Fruit fly (Drosophila melanogaster) whole organism, embryonic: ENCODE measurements around the gene ppk20.
A peak's percentile ranks its signal among the peaks of the same experiment; 100 is the strongest.

Experiments
- Adf1 ChIP-seq: fragments of 200-800 bp; sonication (Bioruptor generic); IDR thresholded peaks from 2 replicates; pipeline ENCODE4 v1.3.6; 2022; ENCODE audit warnings: missing biosample characterization, missing genetic modification characterization
- CG10321 ChIP-seq: fragments of 200-800 bp; sonication (Bioruptor generic); IDR thresholded peaks from 2 replicates; pipeline ENCODE4 v1.3.6; 2022; ENCODE audit warnings: missing biosample characterization, missing genetic modification characterization
- CG11093 ChIP-seq: fragments of 200-800 bp; sonication (Bioruptor generic); IDR thresholded peaks from 3 replicates; pipeline ENCODE4 v1.3.6; 2022; ENCODE audit warnings: missing biosample characterization, missing genetic modification characterization
- CG11247 ChIP-seq: fragments of 200-800 bp; sonication (Bioruptor generic); IDR thresholded peaks from 2 replicates; pipeline ENCODE4 v1.3.6; 2022; ENCODE audit warnings: missing biosample characterization, missing genetic modification characterization
- CG12104 ChIP-seq: fragments of 200-800 bp; sonication (Bioruptor generic); optimal IDR thresholded peaks from 3 replicates; lab custom pipeline; 2016; ENCODE audit warnings: missing biosample characterization, missing genetic modification characterization
- CG15479 ChIP-seq: fragments of 200-800 bp; sonication (Bioruptor generic); optimal IDR thresholded peaks from 3 replicates; lab custom pipeline; 2019; ENCODE audit warnings: missing biosample characterization, mild to moderate bottlenecking, missing genetic modification characterization, moderate library complexity
- CG1602 ChIP-seq: fragments of 200-800 bp; sonication (Bioruptor generic); optimal IDR thresholded peaks from 3 replicates; lab custom pipeline; 2016; ENCODE audit warnings: missing biosample characterization, missing genetic modification characterization
- CG16813 ChIP-seq: fragments of 200-800 bp; sonication (Bioruptor generic); IDR thresholded peaks from 3 replicates; pipeline ENCODE4 v1.3.6; 2022; ENCODE audit warnings: missing biosample characterization, missing genetic modification characterization; ENCODE audit not compliant: partially characterized antibody
- CG17802 ChIP-seq: fragments of 200-800 bp; sonication (Bioruptor generic); optimal IDR thresholded peaks from 2 replicates; lab custom pipeline; 2018; ENCODE audit warnings: missing biosample characterization, mild to moderate bottlenecking, missing genetic modification characterization, moderate library complexity
- CG18011 ChIP-seq: fragments of 200-800 bp; sonication (Bioruptor generic); optimal IDR thresholded peaks from 2 replicates; lab custom pipeline; 2017; ENCODE audit warnings: missing biosample characterization, missing genetic modification characterization, mild to moderate bottlenecking, moderate library complexity, missing genotype
- CG1832 ChIP-seq: fragments of 200-800 bp; sonication (Bioruptor generic); optimal IDR thresholded peaks from 2 replicates; lab custom pipeline; 2017; ENCODE audit warnings: missing biosample characterization, mild to moderate bottlenecking, missing genetic modification characterization, inconsistent platforms
- CG2129 ChIP-seq: fragments of 200-800 bp; sonication (Bioruptor generic); IDR thresholded peaks from 2 replicates; pipeline ENCODE4 v1.3.6; 2022; ENCODE audit warnings: missing biosample characterization, missing genetic modification characterization; ENCODE audit not compliant: partially characterized antibody
- CG33557 ChIP-seq: fragments of 200-800 bp; sonication (Bioruptor generic); optimal IDR thresholded peaks from 2 replicates; lab custom pipeline; 2019; ENCODE audit warnings: missing biosample characterization, mild to moderate bottlenecking, missing genetic modification characterization, moderate library complexity
- CG34376 ChIP-seq: fragments of 200-800 bp; sonication (Bioruptor generic); optimal IDR thresholded peaks from 2 replicates; lab custom pipeline; 2018; ENCODE audit warnings: missing biosample characterization, mild to moderate bottlenecking, missing genetic modification characterization
- CG7357 ChIP-seq: fragments of 200-800 bp; sonication (Bioruptor generic); IDR thresholded peaks from 3 replicates; pipeline ENCODE4 v1.3.6; 2022; ENCODE audit warnings: missing biosample characterization, missing genetic modification characterization
- CG7372 ChIP-seq: fragments of 200-800 bp; sonication (Bioruptor generic); IDR thresholded peaks from 2 replicates; pipeline ENCODE4 v1.3.6; 2022; ENCODE audit warnings: missing biosample characterization, missing genetic modification characterization
- Chrac-16 ChIP-seq: fragments of 200-800 bp; sonication (Bioruptor generic); optimal IDR thresholded peaks from 3 replicates; lab custom pipeline; 2016; ENCODE audit warnings: missing biosample characterization, missing genetic modification characterization
- CoRest ChIP-seq: fragments of 200-800 bp; sonication (Bioruptor generic); optimal IDR thresholded peaks from 3 replicates; lab custom pipeline; 2018; ENCODE audit warnings: missing biosample characterization, mild to moderate bottlenecking, missing genetic modification characterization, moderate library complexity
- D ChIP-seq, 2 experiments: fragments of 200-800 bp in 1 of 2; fragments of >200 bp in 1 of 2; sonication (Bioruptor generic) in 1 of 2; optimal IDR thresholded peaks; 2 replicates in 1 of 2; 3 replicates in 1 of 2; lab custom pipeline; 2017; ENCODE audit warnings: mild to moderate bottlenecking in 1 of 2, missing biosample characterization in 1 of 2, missing genetic modification characterization in 1 of 2, missing genetic modification reagents in 1 of 2
- Dll ChIP-seq: fragments of 200-800 bp; sonication (Bioruptor generic); IDR thresholded peaks from 4 replicates; pipeline ENCODE4 v1.3.6; 2022; ENCODE audit warnings: missing biosample characterization, missing genetic modification characterization; ENCODE audit not compliant: partially characterized antibody
- Elba2 ChIP-seq: fragments of 200-800 bp; sonication (Bioruptor generic); optimal IDR thresholded peaks from 3 replicates; lab custom pipeline; 2016; ENCODE audit warnings: missing biosample characterization, missing genetic modification characterization
- Ets97D ChIP-seq: fragments of 200-800 bp; sonication (Bioruptor generic); optimal IDR thresholded peaks from 3 replicates; lab custom pipeline; 2016; ENCODE audit warnings: missing biosample characterization, missing genetic modification characterization
- Med ChIP-seq: fragments of 200-800 bp; sonication (Bioruptor generic); peaks from one replicate; lab custom pipeline; 2016; ENCODE audit warnings: missing biosample characterization, missing genetic modification characterization, mild to moderate bottlenecking, inconsistent platforms, moderate library complexity
- Nf-YA ChIP-seq: fragments of 200-800 bp; sonication (Bioruptor generic); IDR thresholded peaks from 2 replicates; pipeline ENCODE4 v1.3.6; 2022; ENCODE audit warnings: missing biosample characterization, missing genetic modification characterization
- Nf-YB ChIP-seq: fragments of 200-800 bp; sonication (Bioruptor generic); optimal IDR thresholded peaks from 3 replicates; lab custom pipeline; 2019; ENCODE audit warnings: missing biosample characterization, mild to moderate bottlenecking, missing genetic modification characterization, moderate library complexity
- Nf-YC ChIP-seq: fragments of 200-800 bp; optimal IDR thresholded peaks from 3 replicates; lab custom pipeline; 2019; ENCODE audit warnings: missing biosample characterization, mild to moderate bottlenecking, missing genetic modification characterization, moderate library complexity
- Oaz ChIP-seq: fragments of 200-800 bp; sonication (Bioruptor generic); IDR thresholded peaks from 2 replicates; pipeline ENCODE4 v1.3.6; 2022; ENCODE audit warnings: missing biosample characterization, missing genetic modification characterization
- Sox100B ChIP-seq: fragments of 200-800 bp; sonication (Bioruptor generic); optimal IDR thresholded peaks from 3 replicates; lab custom pipeline; 2018; ENCODE audit warnings: missing biosample characterization, mild to moderate bottlenecking, missing genetic modification characterization
- bbx ChIP-seq: fragments of 200-800 bp; sonication (Bioruptor generic); IDR thresholded peaks from 2 replicates; pipeline ENCODE4 v1.3.6; 2022; ENCODE audit warnings: missing biosample characterization, missing genetic modification characterization; ENCODE audit not compliant: partially characterized antibody
- cas ChIP-seq: fragments of 200-800 bp; sonication (Bioruptor generic); IDR thresholded peaks from 2 replicates; pipeline ENCODE4 v1.3.6; 2022; ENCODE audit warnings: missing biosample characterization, missing genetic modification characterization
- cg ChIP-seq: fragments of 200-800 bp; sonication (Bioruptor generic); optimal IDR thresholded peaks from 3 replicates; lab custom pipeline; 2019; ENCODE audit warnings: missing biosample characterization, mild to moderate bottlenecking, missing genetic modification characterization, moderate library complexity
- chinmo ChIP-seq: fragments of 200-800 bp; sonication (Bioruptor generic); IDR thresholded peaks from 4 replicates; pipeline ENCODE4 v1.3.6; 2022; ENCODE audit warnings: missing biosample characterization, missing genetic modification characterization; ENCODE audit not compliant: partially characterized antibody
- dmrt99B ChIP-seq: fragments of 200-800 bp; sonication (Bioruptor generic); optimal IDR thresholded peaks from 2 replicates; lab custom pipeline; 2018; ENCODE audit warnings: missing biosample characterization, mild to moderate bottlenecking, missing genetic modification characterization, moderate library complexity
- ems ChIP-seq: fragments of 200-800 bp; sonication (Bioruptor generic); optimal IDR thresholded peaks from 3 replicates; lab custom pipeline; 2016; ENCODE audit warnings: missing biosample characterization, missing genetic modification characterization
- ewg ChIP-seq: fragments of 200-800 bp; sonication (Bioruptor generic); optimal IDR thresholded peaks from 3 replicates; lab custom pipeline; 2017; ENCODE audit warnings: mild to moderate bottlenecking, missing biosample characterization, missing genetic modification reagents, missing genetic modification characterization
- gfzf ChIP-seq: fragments of 200-800 bp; sonication (Bioruptor generic); optimal IDR thresholded peaks from 2 replicates; lab custom pipeline; 2016; ENCODE audit warnings: missing biosample characterization, mild to moderate bottlenecking, missing genetic modification characterization, moderate library complexity
- gsb-n ChIP-seq: fragments of 200-800 bp; sonication (Bioruptor generic); optimal IDR thresholded peaks from 3 replicates; lab custom pipeline; 2018; ENCODE audit warnings: missing biosample characterization, mild to moderate bottlenecking, missing genetic modification characterization
- h ChIP-seq: fragments of >200 bp; optimal IDR thresholded peaks from 2 replicates; lab custom pipeline; 2017
- jumu ChIP-seq: fragments of 200-800 bp; sonication (Bioruptor generic); optimal IDR thresholded peaks from 3 replicates; lab custom pipeline; 2016; ENCODE audit warnings: missing biosample characterization, missing genetic modification characterization
- mam ChIP-seq: fragments of 200-800 bp; sonication (Bioruptor generic); optimal IDR thresholded peaks from 3 replicates; lab custom pipeline; 2016; ENCODE audit warnings: missing biosample characterization, missing genetic modification characterization
- nau ChIP-seq: fragments of 200-800 bp; sonication (Bioruptor generic); optimal IDR thresholded peaks from 3 replicates; lab custom pipeline; 2017; ENCODE audit warnings: missing biosample characterization, mild to moderate bottlenecking, missing genetic modification characterization, missing genetic modification reagents
- otp ChIP-seq: fragments of 200-800 bp; sonication (Bioruptor generic); IDR thresholded peaks from 3 replicates; pipeline ENCODE4, ENCODE4 v1.3.6; 2022; ENCODE audit warnings: missing biosample characterization, missing genetic modification characterization
- pum ChIP-seq: fragments of 200-800 bp; sonication (Bioruptor generic); optimal IDR thresholded peaks from 2 replicates; lab custom pipeline; 2016; ENCODE audit warnings: missing biosample characterization, missing genetic modification characterization
- seq ChIP-seq: fragments of 200-800 bp; sonication (Bioruptor generic); IDR thresholded peaks from 2 replicates; pipeline ENCODE4 v1.3.6; 2022; ENCODE audit warnings: missing biosample characterization, missing genetic modification characterization
- sisA ChIP-seq: fragments of 200-800 bp; sonication (Bioruptor generic); IDR thresholded peaks from 2 replicates; pipeline ENCODE4 v1.3.6; 2022; ENCODE audit warnings: missing biosample characterization, missing genetic modification characterization
- yki ChIP-seq: fragments of >200 bp; optimal IDR thresholded peaks from 3 replicates; lab custom pipeline; 2018
- zen2 ChIP-seq: fragments of 200-800 bp; sonication (Bioruptor generic); IDR thresholded peaks from 3 replicates; pipeline ENCODE4 v1.3.6; 2022; ENCODE audit warnings: missing biosample characterization, missing genetic modification characterization; ENCODE audit not compliant: partially characterized antibody
- zfh1 ChIP-seq: fragments of 200-800 bp; sonication (Bioruptor generic); IDR thresholded peaks from 3 replicates; pipeline ENCODE4 v1.3.6; 2022; ENCODE audit warnings: missing biosample characterization, missing genetic modification characterization

The ppk20 gene

dm6 chr3R:29692009-29692641 lies 23.4 kb upstream of the ppk20 start, which contains the start of gene dmrt99B (continued):
- TF ChIP-seq otp (GFP tag; lab: Robert Waterston, UW) (no peak), Nf-YC (tag; lab: Kevin White, UChicago) (peak; percentile 96), Med (GFP tag; lab: Kevin White, UChicago) (peak; percentile 5), CG12104 (GFP tag; lab: Kevin White, UChicago) (no peak), CG1602 (GFP tag; lab: Kevin White, UChicago) (no peak), mam (no peak), dmrt99B (tag; lab: Kevin White, UChicago) (peak; percentile 57), pum (no peak), sisA (GFP tag; lab: Robert Waterston, UW) (no peak), zfh1 (GFP tag; lab: Robert Waterston, UW) (no peak), Oaz (no peak), CG34376 (no peak), CG7372 (GFP tag; lab: Robert Waterston, UW) (peak; percentile 74), Ets97D (no peak), Nf-YB (GFP tag; lab: Kevin White, UChicago) (peak; percentile 96), CG18011 (GFP tag; lab: Kevin White, UChicago) (no peak), nau (no peak)

- TF ChIP-seq Adf1 (GFP tag; lab: Robert Waterston, UW) (peak; percentile 20; the same call in 1 of the 2 replicates), bbx (GFP tag; lab: Robert Waterston, UW) (no peak), zen2 (0 out of 3 replicates have a peak, but pooled peaks have one; percentile 37), gsb-n (tag; lab: Kevin White, UChicago) (no peak), CG2129 (GFP tag; lab: Robert Waterston, UW) (no peak), Elba2 (GFP tag; lab: Kevin White, UChicago) (peak; percentile 79), CG15479 (GFP tag; lab: Kevin White, UChicago) (peak; percentile 39), Nf-YC (tag; lab: Kevin White, UChicago) (peak; percentile 95), CG11247 (GFP tag; lab: Robert Waterston, UW) (no peak), cas (no peak), h (lab: Kevin White, UChicago) (no peak), CG17802 (no peak), CG10321 (GFP tag; lab: Robert Waterston, UW) (peak; percentile 82), CG1832 (GFP tag; lab: Kevin White, UChicago) (peak; percentile 93), yki (peak; percentile 69), CG11093 (no peak), ewg (peak; percentile 90), gfzf (GFP tag; lab: Kevin White, UChicago) (no peak), Nf-YA (GFP tag; lab: Robert Waterston, UW) (0 out of 2 replicates have a peak, but pooled peaks have one; percentile 37), cg (GFP tag; lab: Kevin White, UChicago) (peak; percentile 78), Sox100B (GFP tag; lab: Kevin White, UChicago) (no peak), Chrac-16 (GFP tag; lab: Kevin White, UChicago) (no peak), D (optimal IDR thresholded peaks at IDR 0.05; lab: Kevin White, UChicago) (peak; percentile 89), D (GFP tag; optimal IDR thresholded peaks at IDR 0.05; lab: Kevin White, UChicago) (no peak), Dll (GFP tag; lab: Robert Waterston, UW) (0 out of 4 replicates have a peak, but pooled peaks have one; percentile 28), ems (GFP tag; lab: Kevin White, UChicago) (no peak), jumu (GFP tag; lab: Kevin White, UChicago) (no peak), CG33557 (GFP tag; lab: Kevin White, UChicago) (no peak), CoRest (tag; lab: Kevin White, UChicago) (no peak), CG7357 (GFP tag; lab: Robert Waterston, UW) (no peak), CG16813 (GFP tag; lab: Robert Waterston, UW) (0 out of 3 replicates have a peak, but pooled peaks have one; percentile 34), chinmo (0 out of 4 replicates have a peak, but pooled peaks have one; percentile 23), seq (GFP tag; lab: Robert Waterston, UW) (peak; percentile 59; the same call in 1 of the 2 replicates)
Measured at dm6 chr3R:29690960-29691527, 22.4 kb upstream of the ppk20 start.
